Fruit fly (Drosophila melanogaster): ENCODE data around the gene GATAe.
A peak's percentile ranks its signal among the peaks of the same experiment; 100 is the strongest.

The GATAe gene

DNA sequence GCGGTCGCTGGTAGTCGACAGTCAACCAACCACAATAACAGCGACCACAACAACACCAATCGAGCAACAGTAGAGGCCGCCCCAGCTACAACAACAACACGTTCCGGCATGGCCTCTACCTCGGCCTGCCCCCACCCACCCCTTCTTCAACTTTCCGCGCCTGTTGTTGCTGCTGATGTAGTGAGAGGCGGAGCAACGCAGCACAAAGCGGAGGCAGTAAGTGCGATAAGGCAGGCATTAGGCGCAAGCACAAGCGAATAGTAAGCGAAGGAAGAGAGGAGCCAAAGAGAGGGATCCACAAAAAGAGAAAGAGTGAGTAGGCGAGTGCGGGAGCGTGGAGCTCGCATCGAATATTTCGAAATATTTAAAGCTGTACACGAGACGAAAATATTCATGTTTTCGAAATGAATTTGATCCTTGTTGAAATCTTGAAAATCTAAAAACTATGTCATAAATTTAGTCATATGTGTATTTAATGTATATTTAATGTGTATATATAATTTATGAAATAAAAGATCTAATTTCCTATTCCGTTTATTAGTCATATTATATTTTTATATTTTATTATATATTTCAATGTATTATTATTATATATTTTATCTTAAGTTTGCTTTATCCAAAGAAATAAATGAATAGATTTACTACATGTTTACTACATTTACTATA, 15.6 kb upstream of the GATAe start (continued):
- TF ChIP-seq sob (GFP tag; IDR thresholded peaks at IDR 0.05) (no peak), CoRest (tag; optimal IDR thresholded peaks at IDR 0.05) (peak; percentile 22), Ets65A (GFP tag) (no peak), CG7357 (GFP tag; IDR thresholded peaks at IDR 0.05) (no peak), Aef1 (GFP tag; IDR thresholded peaks at IDR 0.05) (peak; percentile 94), Chrac-16 (GFP tag; optimal IDR thresholded peaks at IDR 0.05) (no peak), HLH4C (GFP tag; IDR thresholded peaks at IDR 0.05; ENCODE audit: partially characterized antibody) (0 out of 3 replicates have a peak, but pooled peaks have one; percentile 29), Fer2 (tag; optimal IDR thresholded peaks at IDR 0.05) (no peak), CG12391 (tag; optimal IDR thresholded peaks at IDR 0.05) (peak; percentile 32), CG32532 (GFP tag; IDR thresholded peaks at IDR 0.05) (peak; percentile 32; the same call in 1 of the 2 replicates), Deaf1 (tag; optimal IDR thresholded peaks at IDR 0.05) (peak; percentile 55), CG10462 (GFP tag; optimal IDR thresholded peaks at IDR 0.05) (no peak), Dad (GFP tag; optimal IDR thresholded peaks at IDR 0.05) (no peak), CG33557 (GFP tag; optimal IDR thresholded peaks at IDR 0.05) (no peak), Elba2 (GFP tag; optimal IDR thresholded peaks at IDR 0.05) (no peak), maf-S (GFP tag; optimal IDR thresholded peaks at IDR 0.05) (no peak), CG11085 (GFP tag; IDR thresholded peaks at IDR 0.05) (no peak), Optix (GFP tag; IDR thresholded peaks at IDR 0.05) (no peak), fd3F (GFP tag; optimal IDR thresholded peaks at IDR 0.05) (no peak), Doc3 (GFP tag; IDR thresholded peaks at IDR 0.05; ENCODE audit: partially characterized antibody) (no peak), run (tag; optimal IDR thresholded peaks at IDR 0.05) (peak; percentile 32), CG6254 (GFP tag; optimal IDR thresholded peaks at IDR 0.05) (no peak), pum (GFP tag; optimal IDR thresholded peaks at IDR 0.05) (no peak), CG10654 (GFP tag; optimal IDR thresholded peaks at IDR 0.05) (no peak), sisA (GFP tag; IDR thresholded peaks at IDR 0.05) (no peak), exex (tag; optimal IDR thresholded peaks at IDR 0.05) (no peak), Spps (tag; optimal IDR thresholded peaks at IDR 0.05) (no peak), Dip3 (GFP tag; optimal IDR thresholded peaks at IDR 0.05) (no peak), Atf6 (GFP tag; IDR thresholded peaks at IDR 0.05) (0 out of 2 replicates have a peak, but pooled peaks have one; percentile 8), CG12942 (GFP tag; optimal IDR thresholded peaks at IDR 0.05) (no peak), CG8359 (GFP tag; optimal IDR thresholded peaks at IDR 0.05; ENCODE audit: borderline replicate concordance) (peak; percentile 49), vvl (GFP tag; IDR thresholded peaks at IDR 0.05) (peak; percentile 75), CG17568 (GFP tag; optimal IDR thresholded peaks at IDR 0.05) (no peak), ase (GFP tag; IDR thresholded peaks at IDR 0.05) (no peak), Nf-YC (tag; optimal IDR thresholded peaks at IDR 0.05) (peak; percentile 99), CG14667 (GFP tag; IDR thresholded peaks at IDR 0.05) (no peak), sim (GFP tag; IDR thresholded peaks at IDR 0.05) (no peak), usp (GFP tag; optimal IDR thresholded peaks at IDR 0.05) (no peak), Opbp (GFP tag; IDR thresholded peaks at IDR 0.05; ENCODE audit: partially characterized antibody) (no peak), CG18599 (GFP tag; optimal IDR thresholded peaks at IDR 0.05) (no peak), eve (GFP tag; optimal IDR thresholded peaks at IDR 0.05) (no peak), ash1 (GFP tag; optimal IDR thresholded peaks at IDR 0.05) (peak; percentile 97), CG17829 (tag; optimal IDR thresholded peaks at IDR 0.05) (peak; percentile 32), tin (GFP tag; optimal IDR thresholded peaks at IDR 0.05) (no peak), inv (GFP tag; IDR thresholded peaks at IDR 0.05; ENCODE audit: partially characterized antibody) (no peak), Doc2 (GFP tag; IDR thresholded peaks at IDR 0.05) (no peak), grau (tag; optimal IDR thresholded peaks at IDR 0.05) (peak; percentile 21), Med (GFP tag) (peak; percentile 84), shn (GFP tag; optimal IDR thresholded peaks at IDR 0.05) (no peak), luna (GFP tag; optimal IDR thresholded peaks at IDR 0.05) (no peak), Myb (GFP tag; optimal IDR thresholded peaks at IDR 0.05) (no peak)

Measured in whole organism, embryonic.